Fruit fly (Drosophila melanogaster): ENCODE measurements around the gene CG3386.

Gene CG3386

DNA sequence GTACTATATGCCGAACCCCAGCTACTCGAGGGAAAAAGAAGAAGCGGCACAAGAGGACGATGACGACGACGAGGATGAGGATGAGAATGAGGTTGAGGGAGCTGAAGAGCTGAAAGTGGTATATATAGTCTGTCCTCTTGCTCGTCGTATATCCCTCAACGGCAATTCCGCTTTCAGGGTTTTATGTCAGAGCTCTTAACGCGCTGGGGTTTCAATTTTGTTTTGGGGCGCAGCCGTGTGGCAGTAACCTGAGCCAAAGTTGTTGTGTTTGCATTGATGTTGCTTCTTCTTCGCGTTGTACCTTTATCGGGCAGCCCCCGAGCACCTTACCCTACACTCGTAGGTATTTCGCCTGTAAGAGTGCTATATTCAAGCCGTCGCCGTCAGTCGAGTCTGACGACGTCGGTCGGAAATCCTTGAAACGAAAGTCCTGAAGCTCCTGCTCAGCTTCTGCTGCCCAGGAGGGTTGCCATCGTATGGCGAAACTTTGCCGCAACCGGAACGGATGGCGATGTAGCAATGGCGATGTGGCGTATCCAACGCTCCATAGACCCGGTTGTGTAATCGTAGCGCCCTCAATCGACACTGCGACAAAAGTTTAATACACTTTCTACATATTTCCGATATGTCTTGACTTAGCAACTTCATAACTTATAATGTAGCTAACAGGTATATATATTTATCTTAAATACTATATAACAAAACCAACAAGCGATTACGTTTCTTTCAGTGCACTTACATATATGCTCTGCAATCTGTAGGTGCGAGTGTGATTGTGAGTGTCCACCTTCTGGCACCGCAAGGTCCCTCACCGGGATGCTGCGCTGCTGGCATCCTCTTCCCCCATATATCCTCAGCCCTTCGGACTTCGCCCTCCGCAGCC is 22.6 kb upstream of the CG3386 start (continued):
- TF ChIP-seq Kr (GFP tag; optimal IDR thresholded peaks at IDR 0.05) (no peak), Sox100B (GFP tag; optimal IDR thresholded peaks at IDR 0.05) (no peak), mam (GFP tag; optimal IDR thresholded peaks at IDR 0.05) (no peak), fd102C (GFP tag; optimal IDR thresholded peaks at IDR 0.05) (no peak), wdn (GFP tag; IDR thresholded peaks at IDR 0.05) (no peak), Ssrp (tag; optimal IDR thresholded peaks at IDR 0.05) (no peak), CG13296 (GFP tag; optimal IDR thresholded peaks at IDR 0.05) (no peak), fru (optimal IDR thresholded peaks at IDR 0.05) (no peak), CG1529 (GFP tag; optimal IDR thresholded peaks at IDR 0.05) (no peak), dysf (GFP tag; IDR thresholded peaks at IDR 0.05) (peak; percentile 56), CG32532 (GFP tag; IDR thresholded peaks at IDR 0.05) (peak; percentile 57; the same call in 1 of the 2 replicates), CG16815 (GFP tag; optimal IDR thresholded peaks at IDR 0.05) (no peak), Lim3 (GFP tag; IDR thresholded peaks at IDR 0.05) (no peak), CG4328 (GFP tag; optimal IDR thresholded peaks at IDR 0.05) (no peak), CG13287 (GFP tag; IDR thresholded peaks at IDR 0.05; ENCODE audit: partially characterized antibody) (no peak), CG2712 (tag; optimal IDR thresholded peaks at IDR 0.05) (peak; percentile 10), Xbp1 (GFP tag; optimal IDR thresholded peaks at IDR 0.05) (peak; percentile 30), Fer3 (tag; optimal IDR thresholded peaks at IDR 0.05) (peak; percentile 12), Mes4 (GFP tag; optimal IDR thresholded peaks at IDR 0.05) (no peak), CG17359 (tag; optimal IDR thresholded peaks at IDR 0.05) (peak; percentile 68), Fer1 (GFP tag; optimal IDR thresholded peaks at IDR 0.05) (peak; percentile 3), CG6254 (GFP tag; optimal IDR thresholded peaks at IDR 0.05) (no peak), dimm (GFP tag; IDR thresholded peaks at IDR 0.05) (no peak), CG12071 (GFP tag; optimal IDR thresholded peaks at IDR 0.05) (no peak), jumu (GFP tag; optimal IDR thresholded peaks at IDR 0.05) (no peak), CG6175 (GFP tag; IDR thresholded peaks at IDR 0.05) (no peak), Dll (GFP tag; IDR thresholded peaks at IDR 0.05; ENCODE audit: partially characterized antibody) (no peak), CG13894 (tag; optimal IDR thresholded peaks at IDR 0.05) (peak; percentile 99), CG11247 (GFP tag; IDR thresholded peaks at IDR 0.05) (peak; percentile 25; the same call in 1 of the 2 replicates), CG2120 (GFP tag; optimal IDR thresholded peaks at IDR 0.05) (peak; percentile 28), gem (tag; optimal IDR thresholded peaks at IDR 0.05) (peak; percentile 53), Elba2 (GFP tag; optimal IDR thresholded peaks at IDR 0.05) (no peak), gt (GFP tag; IDR thresholded peaks at IDR 0.05) (no peak), CG2889 (GFP tag; IDR thresholded peaks at IDR 0.05) (0 out of 3 replicates have a peak, but pooled peaks have one; percentile 26), row (GFP tag; IDR thresholded peaks at IDR 0.05) (peak; percentile 51; the same call in 2 of the 3 replicates), CTCF (GFP tag; optimal IDR thresholded peaks at IDR 0.05) (no peak), Rfx (GFP tag; IDR thresholded peaks at IDR 0.05) (peak; percentile 59; the same call in 1 of the 2 replicates), CG11456 (GFP tag; IDR thresholded peaks at IDR 0.05) (no peak), sqz (GFP tag; optimal IDR thresholded peaks at IDR 0.05) (no peak), CG8924 (tag; optimal IDR thresholded peaks at IDR 0.05) (peak; percentile 15), CG2875 (GFP tag; optimal IDR thresholded peaks at IDR 0.05) (no peak), ATbp (GFP tag; optimal IDR thresholded peaks at IDR 0.05) (no peak), ewg (GFP tag; optimal IDR thresholded peaks at IDR 0.05) (no peak), Ada2b (GFP tag; IDR thresholded peaks at IDR 0.05) (peak; percentile 76), Lhr (GFP tag; optimal IDR thresholded peaks at IDR 0.05) (no peak), Deaf1 (tag; optimal IDR thresholded peaks at IDR 0.05) (no peak), CG14667 (GFP tag; IDR thresholded peaks at IDR 0.05) (no peak; the same call in 1 of the 2 replicates), ttk (GFP tag; IDR thresholded peaks at IDR 0.05) (no peak), CG10147 (GFP tag; optimal IDR thresholded peaks at IDR 0.05) (no peak), cas (GFP tag; IDR thresholded peaks at IDR 0.05) (no peak)
